Worm (Caenorhabditis elegans): Measurements from ENCODE around the gene vpat-1.

DNA sequence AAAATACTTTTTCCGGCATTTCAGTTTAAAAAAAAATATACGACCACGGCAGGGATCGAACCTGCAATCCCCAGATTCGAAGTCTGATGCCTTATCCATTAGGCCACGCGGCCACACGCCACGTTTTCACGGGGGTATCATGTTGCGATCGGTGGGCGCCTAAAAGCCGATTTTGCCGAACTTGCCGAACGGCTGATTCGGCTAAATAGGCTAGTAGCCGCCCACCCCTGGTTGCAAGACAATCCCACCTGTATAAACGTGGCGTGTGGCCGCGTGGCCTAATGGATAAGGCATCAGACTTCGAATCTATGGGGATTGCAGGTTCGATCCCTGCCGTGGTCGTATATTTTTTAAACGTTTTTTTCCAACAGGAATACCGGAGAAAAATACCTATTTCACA, 43.1 kb upstream of the vpat-1 start:
- no peak for TF ChIP-seq W03F9.2 (tag; optimal IDR thresholded peaks at IDR 0.05)
- no peak for TF ChIP-seq dao-5 (tag; optimal IDR thresholded peaks at IDR 0.05)

Data from whole organism, L4/young adult.